Fruit fly (Drosophila melanogaster) whole organism, wandering third instar larva: Measurements from ENCODE around the gene CG42718.

Source experiments
- Abd-B ChIP-seq: fragments of >200 bp; optimal IDR thresholded peaks from 2 replicates; lab custom pipeline; 2017; ENCODE audit warnings: missing biosample characterization, missing genetic modification characterization
- CG32264 ChIP-seq: fragments of 200-800 bp; sonication (Bioruptor generic); optimal IDR thresholded peaks from 2 replicates; lab custom pipeline; 2016; ENCODE audit warnings: missing biosample characterization, missing genetic modification characterization
- CG9705 ChIP-seq: fragments of 200-800 bp; sonication (Bioruptor generic); optimal IDR thresholded peaks from 2 replicates; lab custom pipeline; 2018; ENCODE audit warnings: missing biosample characterization, mild to moderate bottlenecking, missing genetic modification characterization
- HLH106 ChIP-seq: fragments of 200-800 bp; optimal IDR thresholded peaks from 3 replicates; lab custom pipeline; 2019; ENCODE audit warnings: missing biosample characterization, mild to moderate bottlenecking, missing genetic modification characterization, moderate library complexity
- Jra ChIP-seq: sonication (Bioruptor generic); optimal IDR thresholded peaks from 2 replicates; lab custom pipeline; 2016; ENCODE audit warnings: missing biosample characterization, missing genetic modification characterization
- OdsH ChIP-seq: fragments of 200-800 bp; sonication (Bioruptor generic); optimal IDR thresholded peaks from 2 replicates; lab custom pipeline; 2016; ENCODE audit warnings: missing biosample characterization, mild to moderate bottlenecking, missing genetic modification characterization
- dl ChIP-seq, 2 experiments: fragments of 175-275, 200-275 bp in 1 of 2; fragments of 200-275 bp in 1 of 2; sonication (Bioruptor generic); optimal IDR thresholded peaks; lab custom pipeline; 2018; ENCODE audit warnings: mild to moderate bottlenecking in 2 of 2, missing biosample characterization in 2 of 2, missing genetic modification characterization in 2 of 2, moderate library complexity in 2 of 2; ENCODE audit not compliant: partially characterized antibody in 2 of 2, insufficient read depth in 1 of 2
- ey ChIP-seq: fragments of 200-800 bp; sonication (Bioruptor generic); optimal IDR thresholded peaks from 2 replicates; lab custom pipeline; 2016; ENCODE audit warnings: missing biosample characterization, missing genetic modification characterization
- fru ChIP-seq: fragments of 200-800 bp; sonication (Bioruptor generic); optimal IDR thresholded peaks from 3 replicates; lab custom pipeline; 2016; ENCODE audit warnings: missing biosample characterization, mild to moderate bottlenecking, missing genetic modification characterization
- pan ChIP-seq: fragments of >200 bp; optimal IDR thresholded peaks from 2 replicates; lab custom pipeline; 2017
- psq ChIP-seq: fragments of 200-800 bp; sonication (Bioruptor generic); optimal IDR thresholded peaks from 3 replicates; lab custom pipeline; 2017; ENCODE audit warnings: missing biosample characterization, mild to moderate bottlenecking, missing genetic modification characterization, moderate library complexity
- rgr ChIP-seq: fragments of 200-800 bp; sonication (Bioruptor generic); optimal IDR thresholded peaks from 3 replicates; lab custom pipeline; 2016; ENCODE audit warnings: missing biosample characterization, mild to moderate bottlenecking, missing genetic modification characterization
- usp ChIP-seq: fragments of >200 bp; optimal IDR thresholded peaks from 2 replicates; lab custom pipeline; 2017; ENCODE audit warnings: missing biosample characterization, missing genetic modification characterization

dm6 chr3L:16290850-16291249, 30.2 kb downstream of the CG42718 start, which contains the start of gene CG13045:
- TF ChIP-seq psq (no peak), dl (GFP tag; optimal IDR thresholded peaks at IDR 0.05; lab: Kevin White, UChicago; ENCODE audit: insufficient read depth in 1 of 2, partially characterized antibody in 2 of 2) (no peak), Abd-B (no peak), ey (GFP tag; lab: Kevin White, UChicago) (no peak), Jra (GFP tag; lab: Kevin White, UChicago) (no peak), fru (GFP tag; lab: Kevin White, UChicago) (no peak), CG32264 (GFP tag; lab: Kevin White, UChicago) (no peak), rgr (GFP tag; lab: Kevin White, UChicago) (no peak), HLH106 (tag; lab: Kevin White, UChicago) (no peak), pan (lab: Kevin White, UChicago) (no peak), CG9705 (no peak), usp (GFP tag; lab: Kevin White, UChicago) (no peak), OdsH (GFP tag; lab: Kevin White, UChicago) (no peak)
